Worm (Caenorhabditis elegans): ENCODE measurements around the gene pigk-1.

Gene pigk-1

DNA sequence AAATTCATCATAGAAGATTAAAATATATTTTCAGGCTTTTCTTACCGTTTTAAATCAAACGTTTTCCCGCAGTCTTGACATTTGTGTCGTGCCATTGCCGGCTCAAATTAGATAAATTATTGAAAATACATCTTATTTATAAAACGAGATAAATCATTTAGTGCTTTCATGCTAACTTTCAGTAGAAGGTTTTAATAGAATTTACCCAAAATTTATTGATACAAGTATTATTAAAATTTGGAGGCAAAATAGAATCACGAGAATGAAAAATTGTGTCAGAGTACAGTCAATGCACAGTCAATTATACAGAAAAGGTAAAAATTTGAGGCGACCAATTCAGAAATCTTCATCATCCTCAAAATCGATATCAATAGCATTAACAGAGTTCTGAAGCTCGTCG lies 31.3 kb downstream of the pigk-1 start, which contains the start of gene Y5F2A.4:
Gene Y5F2A.4 (minus strand): TSS at position 101 of the 400 bp plus-strand sequence.
- TF ChIP-seq pes-1 (GFP tag; IDR thresholded peaks at IDR 0.05), result no peak

- peak; percentile 29 for TF ChIP-seq hnd-1 (tag; optimal IDR thresholded peaks at IDR 0.05)
Measured at ce11 chrIV:11070895-11071294, 38.9 kb downstream of the pigk-1 start.

- TF ChIP-seq flt-1 (GFP tag; IDR thresholded peaks at IDR 0.05) (no peak), ets-7 (tag; optimal IDR thresholded peaks at IDR 0.05) (no peak), F13C5.2 (tag; optimal IDR thresholded peaks at IDR 0.05) (no peak), tbx-37 (GFP tag; conservative IDR thresholded peaks at IDR 0.05) (no peak), hnd-1 (tag; optimal IDR thresholded peaks at IDR 0.05) (no peak), B0310.2 (tag; optimal IDR thresholded peaks at IDR 0.05) (no peak), tra-4 (tag; optimal IDR thresholded peaks at IDR 0.05) (no peak), ama-1 (optimal IDR thresholded peaks at IDR 0.05) (no peak), pes-1 (GFP tag; IDR thresholded peaks at IDR 0.05) (no peak), hmbx-1 (tag; optimal IDR thresholded peaks at IDR 0.05) (no peak), ceh-13 (GFP tag; optimal IDR thresholded peaks at IDR 0.05) (no peak), scrt-1 (GFP tag; IDR thresholded peaks at IDR 0.05) (no peak), ceh-36 (tag; optimal IDR thresholded peaks at IDR 0.05) (no peak), sea-1 (GFP tag; conservative IDR thresholded peaks at IDR 0.05) (no peak), hmg-4 (GFP tag; optimal IDR thresholded peaks at IDR 0.05) (no peak), aly-1 (tag; optimal IDR thresholded peaks at IDR 0.05) (no peak), tbx-11 (GFP tag; IDR thresholded peaks at IDR 0.05) (no peak)
Measured at ce11 chrIV:11068314-11068713, 41.5 kb downstream of the pigk-1 start.

DNA sequence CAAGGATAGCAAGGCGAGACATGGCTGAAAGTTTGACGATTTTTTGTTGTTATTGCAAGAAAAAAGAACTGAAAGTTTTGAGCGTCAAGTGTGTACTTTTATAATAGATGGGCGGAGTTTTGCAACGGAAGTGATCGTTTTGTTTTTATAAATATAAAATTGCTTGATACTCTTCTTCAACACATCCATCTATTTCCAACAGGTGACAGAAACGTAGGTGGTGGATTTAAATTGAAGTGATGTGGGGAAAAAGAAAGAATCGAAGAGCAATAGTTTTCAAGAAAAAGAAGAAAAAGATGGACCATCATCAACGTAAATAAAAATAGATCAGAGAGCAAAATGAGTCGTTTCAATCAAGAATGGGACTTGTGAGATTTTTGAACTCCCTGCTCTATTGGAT lies 42.8 kb downstream of the pigk-1 start, which contains the start of gene ttr-17:
Gene ttr-17 (minus strand): TSS at position 24 of the 400 bp plus-strand sequence.
- TF ChIP-seq hmg-4 (GFP tag; optimal IDR thresholded peaks at IDR 0.05), result no peak
- TF ChIP-seq F13C5.2 (tag; optimal IDR thresholded peaks at IDR 0.05), result no peak
- TF ChIP-seq tbx-37 (GFP tag; conservative IDR thresholded peaks at IDR 0.05), result no peak
- TF ChIP-seq aly-1 (tag; optimal IDR thresholded peaks at IDR 0.05), result no peak
- TF ChIP-seq hmbx-1 (tag; optimal IDR thresholded peaks at IDR 0.05), result no peak
- no peak for TF ChIP-seq flt-1 (GFP tag; IDR thresholded peaks at IDR 0.05)
- TF ChIP-seq tbx-11 (GFP tag; IDR thresholded peaks at IDR 0.05), result no peak
- no peak for TF ChIP-seq ets-7 (tag; optimal IDR thresholded peaks at IDR 0.05)

ce11 chrIV:11063962-11064361 lies 45.9 kb downstream of the pigk-1 start, which contains the start of gene ttr-16:
ttr-16 (minus strand) TSS chrIV:11064137.
- no peak for TF ChIP-seq ceh-13 (GFP tag; optimal IDR thresholded peaks at IDR 0.05)
- TF ChIP-seq hnd-1 (tag; optimal IDR thresholded peaks at IDR 0.05), result no peak
- no peak for TF ChIP-seq tbx-37 (GFP tag; conservative IDR thresholded peaks at IDR 0.05)
- no peak for TF ChIP-seq hmg-4 (GFP tag; optimal IDR thresholded peaks at IDR 0.05)
- no peak for TF ChIP-seq ets-7 (tag; optimal IDR thresholded peaks at IDR 0.05)
- TF ChIP-seq tra-4 (tag; optimal IDR thresholded peaks at IDR 0.05), result no peak
- no peak for TF ChIP-seq scrt-1 (GFP tag; IDR thresholded peaks at IDR 0.05)
- no peak for TF ChIP-seq tbx-11 (GFP tag; IDR thresholded peaks at IDR 0.05)
- no peak for TF ChIP-seq hmbx-1 (tag; optimal IDR thresholded peaks at IDR 0.05)
- no peak for TF ChIP-seq sea-1 (GFP tag; conservative IDR thresholded peaks at IDR 0.05)
- TF ChIP-seq pes-1 (GFP tag; IDR thresholded peaks at IDR 0.05), result no peak
- TF ChIP-seq ama-1 (optimal IDR thresholded peaks at IDR 0.05), result no peak
- TF ChIP-seq B0310.2 (tag; optimal IDR thresholded peaks at IDR 0.05), result no peak
- no peak for TF ChIP-seq aly-1 (tag; optimal IDR thresholded peaks at IDR 0.05)

DNA sequence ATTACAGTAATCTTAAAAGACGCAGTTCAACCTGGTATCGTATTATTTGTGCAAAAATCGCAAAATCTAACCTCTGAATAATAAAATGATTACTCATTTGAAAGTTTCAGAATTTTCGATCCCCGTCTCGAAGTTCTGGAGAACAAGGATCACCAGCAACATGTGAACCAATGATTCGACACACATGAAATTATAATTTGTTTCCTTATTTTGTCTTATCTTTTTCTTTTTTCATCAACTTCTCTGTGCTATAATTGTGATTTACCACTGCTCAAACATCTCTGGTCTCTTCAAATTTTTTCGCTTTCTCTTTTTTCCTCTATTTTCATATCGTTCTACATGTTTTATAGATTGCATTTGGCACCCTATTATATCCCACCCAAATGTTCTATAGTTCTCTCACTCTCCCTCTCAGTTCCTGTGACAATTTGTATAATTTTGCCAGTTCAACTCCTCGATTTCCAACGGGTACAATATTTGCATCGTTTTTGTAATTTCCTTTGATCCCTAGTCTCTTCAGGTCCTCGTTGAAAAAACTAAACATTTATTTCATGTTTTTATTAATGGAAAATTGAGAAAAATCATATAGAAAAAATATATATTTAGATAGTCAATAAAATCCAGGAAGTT lies 46.7 kb downstream of the pigk-1 start:
- TF ChIP-seq hmg-4 (GFP tag; optimal IDR thresholded peaks at IDR 0.05), result no peak
- no peak for TF ChIP-seq F13C5.2 (tag; optimal IDR thresholded peaks at IDR 0.05)
- no peak for TF ChIP-seq pes-1 (GFP tag; IDR thresholded peaks at IDR 0.05)
- no peak for TF ChIP-seq flt-1 (GFP tag; IDR thresholded peaks at IDR 0.05)
- TF ChIP-seq ceh-13 (GFP tag; optimal IDR thresholded peaks at IDR 0.05), result no peak
- no peak for TF ChIP-seq aly-1 (tag; optimal IDR thresholded peaks at IDR 0.05)
- TF ChIP-seq scrt-1 (GFP tag; IDR thresholded peaks at IDR 0.05), result no peak
- no peak for TF ChIP-seq B0310.2 (tag; optimal IDR thresholded peaks at IDR 0.05)
- TF ChIP-seq tra-4 (tag; optimal IDR thresholded peaks at IDR 0.05), result no peak
- no peak for TF ChIP-seq hnd-1 (tag; optimal IDR thresholded peaks at IDR 0.05)
- TF ChIP-seq tbx-37 (GFP tag; conservative IDR thresholded peaks at IDR 0.05), result no peak
- TF ChIP-seq ama-1 (optimal IDR thresholded peaks at IDR 0.05), result no peak
- TF ChIP-seq sea-1 (GFP tag; conservative IDR thresholded peaks at IDR 0.05), result no peak

All from whole organism, early embryonic.